ENCODE assay signal across 3 fruit fly cellular contexts in genomic region chr3R:21964379-21964778, dm6.
TF ChIP-seq lines count a peak whose summit lies in the region.

No protein-coding gene starts in this region.

- no peak for TF ChIP-seq CTCF in whole organism, embryonic (GFP tag; optimal IDR thresholded peaks at IDR 0.05; lab: Kevin White, UChicago)

TF ChIP-seq in whole organism, embryonic, 481 proteins besides CTCF, POLR2A, EP300 and RAD21:
- TF ChIP-seq klu (GFP tag; IDR thresholded peaks at IDR 0.05; lab: Robert Waterston, UW) (no peak), Deaf1 (tag; optimal IDR thresholded peaks at IDR 0.05; lab: Kevin White, UChicago) (peak; percentile 64), CG11093 (GFP tag; IDR thresholded peaks at IDR 0.05; lab: Robert Waterston, UW) (no peak), scrt (GFP tag; optimal IDR thresholded peaks at IDR 0.05; lab: Kevin White, UChicago) (peak; percentile 48), CG6272 (GFP tag; IDR thresholded peaks at IDR 0.05; lab: Robert Waterston, UW) (0 out of 2 replicates have a peak, but pooled peaks have one; percentile 10), Ets65A (GFP tag; lab: Kevin White, UChicago) (peak; percentile 84)

TF ChIP-seq in whole organism, pupa, 21 proteins besides CTCF, POLR2A, EP300 and RAD21:
- peak; percentile 73 for TF ChIP-seq CG12605 (GFP tag; IDR thresholded peaks at IDR 0.05; lab: Robert Waterston, UW)
- TF ChIP-seq CG8159 (tag; optimal IDR thresholded peaks at IDR 0.05; lab: Kevin White, UChicago): no peak

TF ChIP-seq in whole organism, wandering third instar larva, 38 proteins besides CTCF, POLR2A, EP300 and RAD21:
- TF ChIP-seq rgr (GFP tag; optimal IDR thresholded peaks at IDR 0.05; lab: Kevin White, UChicago) (no peak), Dfd (GFP tag; optimal IDR thresholded peaks at IDR 0.05; lab: Kevin White, UChicago) (peak; percentile 59), usp (GFP tag; optimal IDR thresholded peaks at IDR 0.05; lab: Kevin White, UChicago) (no peak), ey (GFP tag; optimal IDR thresholded peaks at IDR 0.05; lab: Kevin White, UChicago) (no peak)

Comparison
In these comparisons a context has a peak if more than half of its experiments do, and no peak if none do; other contexts are left out.
1. Of the 10 proteins assayed by ChIP-seq in both whole organism, embryonic and whole organism, wandering third instar larva: peak only in whole organism, embryonic: none; only in whole organism, wandering third instar larva: Dfd; in both: none; in neither: 9.